Worm (Caenorhabditis elegans) whole organism, L2 larva: ENCODE measurements around the gene tdo-2.

Experiments
- C34F6.9 ChIP-seq: fragments of 150-350 bp; optimal IDR thresholded peaks from 2 replicates; lab custom pipeline; 2014; ENCODE audit warnings: missing biosample characterization, missing genetic modification characterization
- F13H6.1 ChIP-seq: sonication (generic microtip); optimal IDR thresholded peaks from 2 replicates; lab custom pipeline; 2016; ENCODE audit warnings: missing genetic modification characterization, missing compliant biosample characterization
- R02D3.7 ChIP-seq: fragments of 150-350 bp; optimal IDR thresholded peaks from 2 replicates; lab custom pipeline; 2014; ENCODE audit warnings: missing biosample characterization, missing genetic modification characterization
- Y55F3AM.14 ChIP-seq: fragments of 200-800 bp; sonication (Bioruptor generic); optimal IDR thresholded peaks from 2 replicates; lab custom pipeline; 2018; ENCODE audit warnings: mild to moderate bottlenecking, missing genetic modification characterization, missing compliant biosample characterization
- alr-1 ChIP-seq: fragments of 150-350 bp; optimal IDR thresholded peaks from 2 replicates; lab custom pipeline; 2014; ENCODE audit warnings: missing biosample characterization, missing genetic modification characterization
- aly-2 ChIP-seq: fragments of 150-350 bp; optimal IDR thresholded peaks from 2 replicates; lab custom pipeline; 2014; ENCODE audit warnings: missing biosample characterization, missing genetic modification characterization
- dmd-4 ChIP-seq: sonication (generic microtip); optimal IDR thresholded peaks from 2 replicates; lab custom pipeline; 2017; ENCODE audit warnings: missing biosample characterization, missing genetic modification characterization
- egl-27 ChIP-seq: sonication (generic microtip); optimal IDR thresholded peaks from 3 replicates; lab custom pipeline; 2017; ENCODE audit warnings: missing biosample characterization, missing genetic modification reagents, missing genetic modification characterization
- elt-1 ChIP-seq: fragments of 150-350 bp; optimal IDR thresholded peaks from 2 replicates; lab custom pipeline; 2014; ENCODE audit warnings: missing biosample characterization, missing genetic modification characterization
- elt-3 ChIP-seq: sonication (generic microtip); optimal IDR thresholded peaks from 2 replicates; lab custom pipeline; 2017; ENCODE audit warnings: missing biosample characterization, missing genetic modification characterization
- fos-1 ChIP-seq: fragments of 150-350 bp; optimal IDR thresholded peaks from 2 replicates; lab custom pipeline; 2014; ENCODE audit warnings: missing biosample characterization, missing genetic modification characterization
- lin-11 ChIP-seq: fragments of 150-350 bp; sonication (generic microtip); optimal IDR thresholded peaks from 2 replicates; lab custom pipeline; 2014; ENCODE audit warnings: missing biosample characterization, missing genetic modification characterization, inconsistent platforms, mixed read lengths
- lin-13 ChIP-seq: fragments of 150-350 bp; optimal IDR thresholded peaks from 2 replicates; lab custom pipeline; 2014; ENCODE audit warnings: missing biosample characterization, missing genetic modification reagents, missing genetic modification characterization
- lsy-2 ChIP-seq, 2 experiments: fragments of 150-350 bp in 1 of 2; sonication (generic microtip) in 1 of 2; optimal IDR thresholded peaks; 2 replicates each; lab custom pipeline; 2014 to 2017; ENCODE audit warnings: missing biosample characterization in 2 of 2, missing genetic modification characterization in 2 of 2
- mbf-1 ChIP-seq: sonication (generic microtip); optimal IDR thresholded peaks from 2 replicates; lab custom pipeline; 2017; ENCODE audit warnings: missing biosample characterization, missing genetic modification characterization
- mdl-1 ChIP-seq, 2 experiments: fragments of 150-350 bp in 1 of 2; sonication (generic microtip) in 1 of 2; optimal IDR thresholded peaks; 2 replicates each; lab custom pipeline; 2017; ENCODE audit warnings: missing biosample characterization in 2 of 2, missing genetic modification characterization in 2 of 2
- nhr-10 ChIP-seq: sonication (generic microtip); optimal IDR thresholded peaks from 2 replicates; lab custom pipeline; 2017; ENCODE audit warnings: missing biosample characterization, missing genetic modification characterization
- nhr-12 ChIP-seq: fragments of 150-350 bp; optimal IDR thresholded peaks from 2 replicates; lab custom pipeline; 2014; ENCODE audit warnings: missing biosample characterization, missing genetic modification characterization
- nhr-129 ChIP-seq: fragments of 150-350 bp; optimal IDR thresholded peaks from 2 replicates; lab custom pipeline; 2014; ENCODE audit warnings: missing biosample characterization, missing genetic modification characterization
- nhr-21 ChIP-seq: fragments of 150-350 bp; optimal IDR thresholded peaks from 2 replicates; lab custom pipeline; 2014; ENCODE audit warnings: missing biosample characterization, missing genetic modification characterization
- nhr-23 ChIP-seq: fragments of 150-350 bp; optimal IDR thresholded peaks from 2 replicates; lab custom pipeline; 2014; ENCODE audit warnings: missing biosample characterization, missing genetic modification reagents, missing genetic modification characterization
- nhr-237 ChIP-seq: fragments of 150-350 bp; optimal IDR thresholded peaks from 2 replicates; lab custom pipeline; 2014; ENCODE audit warnings: missing biosample characterization, missing genetic modification characterization
- nhr-6 ChIP-seq: fragments of 150-350 bp; optimal IDR thresholded peaks from 2 replicates; lab custom pipeline; 2014; ENCODE audit warnings: missing biosample characterization, missing genetic modification characterization
- nhr-77 ChIP-seq: fragments of 150-350 bp; optimal IDR thresholded peaks from 2 replicates; lab custom pipeline; 2014; ENCODE audit warnings: missing biosample characterization, missing genetic modification characterization
- peb-1 ChIP-seq: fragments of 150-350 bp; optimal IDR thresholded peaks from 2 replicates; lab custom pipeline; 2014; ENCODE audit warnings: missing biosample characterization, missing genetic modification characterization
- sem-4 ChIP-seq: fragments of 150-350 bp; optimal IDR thresholded peaks from 2 replicates; lab custom pipeline; 2014; ENCODE audit warnings: missing biosample characterization, missing genetic modification reagents, missing genetic modification characterization
- skn-1 ChIP-seq: sonication (generic microtip); optimal IDR thresholded peaks from 2 replicates; lab custom pipeline; 2017; ENCODE audit warnings: missing biosample characterization, missing genetic modification characterization
- snpc-4 ChIP-seq: fragments of 150-350 bp; optimal IDR thresholded peaks from 2 replicates; lab custom pipeline; 2014; ENCODE audit warnings: missing biosample characterization, missing genetic modification characterization
- unc-39 ChIP-seq: fragments of 150-350 bp; optimal IDR thresholded peaks from 2 replicates; lab custom pipeline; 2014; ENCODE audit warnings: missing biosample characterization, missing genetic modification characterization
- unc-55 ChIP-seq: fragments of 150-350 bp; sonication (generic microtip); optimal IDR thresholded peaks from 3 replicates; lab custom pipeline; 2014; ENCODE audit warnings: missing biosample characterization, missing genetic modification reagents, missing genetic modification characterization
- unc-62 ChIP-seq: fragments of 150-350 bp; optimal IDR thresholded peaks from 2 replicates; lab custom pipeline; 2014; ENCODE audit warnings: missing biosample characterization, missing genetic modification reagents, missing genetic modification characterization
- zag-1 ChIP-seq: fragments of 150-350 bp; optimal IDR thresholded peaks from 2 replicates; lab custom pipeline; 2014; ENCODE audit warnings: missing biosample characterization, missing genetic modification characterization
- ztf-11 ChIP-seq: sonication (generic microtip); optimal IDR thresholded peaks from 2 replicates; lab custom pipeline; 2017; ENCODE audit warnings: missing biosample characterization, missing genetic modification characterization
- ztf-4 ChIP-seq: fragments of 150-350 bp; optimal IDR thresholded peaks from 2 replicates; lab custom pipeline; 2014; ENCODE audit warnings: missing biosample characterization, missing genetic modification characterization

The tdo-2 gene

ce11 chrIII:5900709-5901108, 19.0 kb downstream of the tdo-2 start:
- peak; percentile 69 for TF ChIP-seq fos-1 (tag; lab: Kevin White, UChicago)
- no peak for TF ChIP-seq snpc-4
- TF ChIP-seq nhr-129 (tag; lab: Kevin White, UChicago), result peak; percentile 77

- TF ChIP-seq unc-55 (GFP tag; lab: Kevin White, UChicago) (peak; percentile 23), ztf-4 (tag; lab: Kevin White, UChicago) (no peak), mdl-1 (tag; optimal IDR thresholded peaks at IDR 0.05; lab: Kevin White, UChicago) (no peak), nhr-129 (tag; lab: Kevin White, UChicago) (peak; percentile 7), F13H6.1 (tag; lab: Kevin White, UChicago) (peak; percentile 12), unc-62 (GFP tag; lab: Kevin White, UChicago) (no peak), nhr-23 (tag; lab: Kevin White, UChicago) (no peak), lin-11 (no peak), nhr-77 (no peak), nhr-10 (no peak), nhr-6 (no peak), aly-2 (tag; lab: Kevin White, UChicago) (no peak), R02D3.7 (tag; lab: Kevin White, UChicago) (no peak), nhr-12 (tag; lab: Kevin White, UChicago) (no peak), lin-13 (no peak), lsy-2 (tag; optimal IDR thresholded peaks at IDR 0.05; lab: Kevin White, UChicago) (peak in 1 of 2 experiments; percentile 15)
These were observed 21.1 kb downstream of the tdo-2 start for ce11 chrIII:5898631-5899030.

- peak; percentile 61 for TF ChIP-seq Y55F3AM.14
- TF ChIP-seq skn-1, result no peak
- peak; percentile 30 for TF ChIP-seq unc-55 (GFP tag; lab: Kevin White, UChicago)
- TF ChIP-seq zag-1 (tag; lab: Kevin White, UChicago), result no peak
- TF ChIP-seq elt-3, result no peak
- TF ChIP-seq mbf-1 (tag; lab: Kevin White, UChicago), result no peak
- TF ChIP-seq egl-27 (tag; lab: Kevin White, UChicago), result no peak
- TF ChIP-seq C34F6.9 (tag; lab: Kevin White, UChicago), result peak; percentile 42
- TF ChIP-seq alr-1 (tag; lab: Kevin White, UChicago), result no peak
- TF ChIP-seq elt-1 (tag; lab: Kevin White, UChicago), result no peak
- peak; percentile 17 for TF ChIP-seq nhr-129 (tag; lab: Kevin White, UChicago)
- peak in 1 of 2 experiments; percentile 9 for TF ChIP-seq lsy-2 (tag; optimal IDR thresholded peaks at IDR 0.05; lab: Kevin White, UChicago)
- no peak for TF ChIP-seq unc-62 (GFP tag; lab: Kevin White, UChicago)
- TF ChIP-seq snpc-4, result no peak
These were observed 22.3 kb downstream of the tdo-2 start for ce11 chrIII:5897468-5897867.

- TF ChIP-seq lin-11 (no peak), nhr-23 (tag; lab: Kevin White, UChicago) (no peak), skn-1 (no peak), nhr-21 (tag; lab: Kevin White, UChicago) (no peak), nhr-10 (no peak)
These were observed 23.8 kb downstream of the tdo-2 start, which contains the start of gene pxl-1 for ce11 chrIII:5895913-5896312. Gene pxl-1, minus strand, starts transcription at chrIII:5896013.

- TF ChIP-seq dmd-4 (tag; lab: Kevin White, UChicago), result no peak
- TF ChIP-seq F13H6.1 (tag; lab: Kevin White, UChicago), result peak; percentile 31
These were observed 26.8 kb downstream of the tdo-2 start for ce11 chrIII:5892909-5893308.

- TF ChIP-seq lin-13 (no peak), nhr-6 (no peak), mdl-1 (tag; optimal IDR thresholded peaks at IDR 0.05; lab: Kevin White, UChicago) (no peak), ztf-11 (tag; lab: Kevin White, UChicago) (no peak), zag-1 (tag; lab: Kevin White, UChicago) (no peak), Y55F3AM.14 (no peak), dmd-4 (tag; lab: Kevin White, UChicago) (no peak), snpc-4 (no peak), C34F6.9 (tag; lab: Kevin White, UChicago) (no peak), peb-1 (tag; lab: Kevin White, UChicago) (no peak), lsy-2 (tag; optimal IDR thresholded peaks at IDR 0.05; lab: Kevin White, UChicago) (no peak), unc-39 (tag; lab: Kevin White, UChicago) (no peak), nhr-10 (no peak), nhr-237 (tag; lab: Kevin White, UChicago) (no peak), ztf-4 (tag; lab: Kevin White, UChicago) (no peak), sem-4 (tag; lab: Kevin White, UChicago) (no peak), elt-3 (no peak), nhr-21 (tag; lab: Kevin White, UChicago) (no peak)
These were observed 31.1 kb downstream of the tdo-2 start, which contains the start of gene C28H8.8 for ce11 chrIII:5888675-5889074. Gene C28H8.8, minus strand, starts transcription at chrIII:5888775.
